Fruit fly (Drosophila melanogaster): ENCODE data around the gene Ca-alpha1T.

The Ca-alpha1T gene

dm6 chrX:6219227-6219626 lies 26.9 kb upstream of the Ca-alpha1T start, which contains the start of gene Btnd:
Btnd (minus strand) TSS chrX:6219327.
- TF ChIP-seq fd96Ca (GFP tag; IDR thresholded peaks at IDR 0.05) (no peak), Snoo (tag; optimal IDR thresholded peaks at IDR 0.05) (no peak), CG10348 (GFP tag; IDR thresholded peaks at IDR 0.05) (no peak), CG12605 (GFP tag; IDR thresholded peaks at IDR 0.05) (no peak), CG34367 (tag; optimal IDR thresholded peaks at IDR 0.05) (no peak), CG32121 (GFP tag; IDR thresholded peaks at IDR 0.05) (no peak), CG9948 (tag; optimal IDR thresholded peaks at IDR 0.05) (no peak)

- no peak for TF ChIP-seq gl (tag; optimal IDR thresholded peaks at IDR 0.05)
- TF ChIP-seq fd96Ca (GFP tag; IDR thresholded peaks at IDR 0.05): no peak
- TF ChIP-seq CG15710 (tag; optimal IDR thresholded peaks at IDR 0.05): no peak
- TF ChIP-seq D1 (tag; optimal IDR thresholded peaks at IDR 0.05): no peak
- no peak for TF ChIP-seq Pif1A (GFP tag; optimal IDR thresholded peaks at IDR 0.05)
- no peak for TF ChIP-seq CG14655 (GFP tag; optimal IDR thresholded peaks at IDR 0.05)
- TF ChIP-seq CG10348 (GFP tag; IDR thresholded peaks at IDR 0.05): no peak
- no peak for TF ChIP-seq CG17806 (tag; optimal IDR thresholded peaks at IDR 0.05)
- no peak for TF ChIP-seq Snoo (tag; optimal IDR thresholded peaks at IDR 0.05)
- no peak for TF ChIP-seq CG34367 (tag; optimal IDR thresholded peaks at IDR 0.05)
- TF ChIP-seq CG4496 (GFP tag; IDR thresholded peaks at IDR 0.05): no peak
- TF ChIP-seq CG32121 (GFP tag; IDR thresholded peaks at IDR 0.05): no peak
- TF ChIP-seq Pif1B (GFP tag; optimal IDR thresholded peaks at IDR 0.05): no peak
- no peak for TF ChIP-seq rn (GFP tag; IDR thresholded peaks at IDR 0.05)
These were observed 24.4 kb upstream of the Ca-alpha1T start for dm6 chrX:6216650-6217049.

DNA sequence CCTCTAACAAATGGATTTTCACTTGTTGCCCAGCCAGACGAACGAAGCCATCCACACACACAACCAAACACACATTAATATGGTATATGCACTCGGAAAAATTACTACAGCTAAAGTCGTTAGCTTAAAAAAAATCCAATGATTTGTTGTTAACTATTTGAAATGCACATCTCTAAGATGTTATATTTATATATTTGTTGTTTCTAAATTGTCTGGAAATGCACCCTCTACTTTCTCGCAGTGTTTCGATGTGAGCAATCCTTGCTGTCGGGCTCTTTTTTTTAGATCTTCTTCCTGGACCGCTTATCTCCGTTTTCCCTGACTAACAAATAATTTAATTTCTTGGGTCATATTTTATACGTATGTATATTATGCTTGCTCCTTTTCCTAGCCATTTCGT lies 12.8 kb upstream of the Ca-alpha1T start:
- TF ChIP-seq gl (tag; optimal IDR thresholded peaks at IDR 0.05) (no peak), CG14655 (GFP tag; optimal IDR thresholded peaks at IDR 0.05) (no peak), D1 (tag; optimal IDR thresholded peaks at IDR 0.05) (no peak), fd96Ca (GFP tag; IDR thresholded peaks at IDR 0.05) (no peak), CG13204 (GFP tag; optimal IDR thresholded peaks at IDR 0.05) (no peak), CG34367 (tag; optimal IDR thresholded peaks at IDR 0.05) (no peak), Snoo (tag; optimal IDR thresholded peaks at IDR 0.05) (no peak), CG32121 (GFP tag; IDR thresholded peaks at IDR 0.05) (no peak), CG10348 (GFP tag; IDR thresholded peaks at IDR 0.05) (no peak), CG9948 (tag; optimal IDR thresholded peaks at IDR 0.05) (no peak), CG4496 (GFP tag; IDR thresholded peaks at IDR 0.05) (no peak), EcR (GFP tag; optimal IDR thresholded peaks at IDR 0.05) (no peak), CG8301 (tag; optimal IDR thresholded peaks at IDR 0.05) (no peak), rn (GFP tag; IDR thresholded peaks at IDR 0.05) (no peak)

- TF ChIP-seq CG12605 (GFP tag; IDR thresholded peaks at IDR 0.05) (no peak), gl (tag; optimal IDR thresholded peaks at IDR 0.05) (no peak), CG8159 (tag; optimal IDR thresholded peaks at IDR 0.05) (no peak), CG14655 (GFP tag; optimal IDR thresholded peaks at IDR 0.05) (no peak), CG17806 (tag; optimal IDR thresholded peaks at IDR 0.05) (no peak), rn (GFP tag; IDR thresholded peaks at IDR 0.05) (no peak), CG32121 (GFP tag; IDR thresholded peaks at IDR 0.05) (no peak), fd96Ca (GFP tag; IDR thresholded peaks at IDR 0.05) (no peak), Pif1A (GFP tag; optimal IDR thresholded peaks at IDR 0.05) (no peak)
These were observed 10.3 kb upstream of the Ca-alpha1T start, which contains the start of gene vanin-like for dm6 chrX:6202509-6202979. vanin-like (minus strand) TSS chrX:6202559.

DNA sequence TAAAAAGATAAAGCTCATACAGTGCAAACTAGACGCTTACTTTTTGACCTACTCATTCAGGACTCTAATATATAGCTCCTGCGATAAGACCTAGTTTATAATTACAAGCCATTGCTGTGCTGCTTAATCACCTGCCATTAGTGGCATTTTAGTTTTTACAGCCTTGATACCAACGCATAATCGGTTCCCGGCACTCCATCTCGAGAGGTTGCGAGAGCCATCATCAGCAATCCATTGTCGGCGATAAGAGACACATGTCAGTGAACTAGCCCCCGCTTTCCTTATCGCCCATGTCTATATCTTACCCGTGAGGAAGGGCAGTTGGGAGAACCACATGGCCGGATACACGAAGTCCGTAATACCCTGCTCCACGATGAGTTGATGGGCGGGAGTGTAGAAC lies 9.2 kb upstream of the Ca-alpha1T start:
- TF ChIP-seq CG17806 (tag; optimal IDR thresholded peaks at IDR 0.05) (no peak), Pif1B (GFP tag; optimal IDR thresholded peaks at IDR 0.05) (no peak), D1 (tag; optimal IDR thresholded peaks at IDR 0.05) (no peak), CG34367 (tag; optimal IDR thresholded peaks at IDR 0.05) (no peak), Snoo (tag; optimal IDR thresholded peaks at IDR 0.05) (no peak), Ets98B (GFP tag; IDR thresholded peaks at IDR 0.05) (no peak), CG10348 (GFP tag; IDR thresholded peaks at IDR 0.05) (no peak), CG14655 (GFP tag; optimal IDR thresholded peaks at IDR 0.05) (no peak), CG15710 (tag; optimal IDR thresholded peaks at IDR 0.05) (no peak), CG8159 (tag; optimal IDR thresholded peaks at IDR 0.05) (no peak), CG8301 (tag; optimal IDR thresholded peaks at IDR 0.05) (no peak), rn (GFP tag; IDR thresholded peaks at IDR 0.05) (no peak), CG13204 (GFP tag; optimal IDR thresholded peaks at IDR 0.05) (no peak), gl (tag; optimal IDR thresholded peaks at IDR 0.05) (no peak)

DNA sequence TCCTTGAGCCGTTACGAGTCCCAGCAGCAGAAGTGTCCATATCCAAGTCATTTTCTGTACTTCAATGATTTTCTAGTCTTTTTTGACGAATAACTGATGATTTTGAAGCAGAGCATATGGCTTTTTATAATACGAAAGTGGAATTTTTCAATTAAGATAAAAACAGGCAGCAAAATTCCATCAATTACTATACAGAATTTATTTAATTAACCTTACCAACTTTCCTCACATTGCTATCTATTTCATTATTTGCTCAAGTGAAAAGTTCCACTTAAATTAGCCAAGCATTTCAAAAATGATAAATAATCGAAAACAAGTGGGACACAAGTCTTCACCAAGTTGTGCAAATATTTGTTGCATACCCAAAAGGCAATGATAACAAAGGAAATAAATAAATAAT lies 7.5 kb upstream of the Ca-alpha1T start, which contains the start of gene CG43090:
Gene CG43090, minus strand, starts transcription at position 101 of the 400 bp plus-strand sequence.
- no peak for TF ChIP-seq CG8301 (tag; optimal IDR thresholded peaks at IDR 0.05)
- TF ChIP-seq rn (GFP tag; IDR thresholded peaks at IDR 0.05): no peak
- TF ChIP-seq EcR (GFP tag; optimal IDR thresholded peaks at IDR 0.05): no peak
- no peak for TF ChIP-seq CG9948 (tag; optimal IDR thresholded peaks at IDR 0.05)
- TF ChIP-seq Snoo (tag; optimal IDR thresholded peaks at IDR 0.05): no peak
- no peak for TF ChIP-seq CG14655 (GFP tag; optimal IDR thresholded peaks at IDR 0.05)
- no peak for TF ChIP-seq CG12605 (GFP tag; IDR thresholded peaks at IDR 0.05)
- no peak for TF ChIP-seq CG13204 (GFP tag; optimal IDR thresholded peaks at IDR 0.05)
- no peak for TF ChIP-seq CG32121 (GFP tag; IDR thresholded peaks at IDR 0.05)
- no peak for TF ChIP-seq CG15710 (tag; optimal IDR thresholded peaks at IDR 0.05)
- TF ChIP-seq CG10348 (GFP tag; IDR thresholded peaks at IDR 0.05): no peak
- no peak for TF ChIP-seq Pif1B (GFP tag; optimal IDR thresholded peaks at IDR 0.05)
- no peak for TF ChIP-seq Pif1A (GFP tag; optimal IDR thresholded peaks at IDR 0.05)
- no peak for TF ChIP-seq fd96Ca (GFP tag; IDR thresholded peaks at IDR 0.05)
- TF ChIP-seq CG34367 (tag; optimal IDR thresholded peaks at IDR 0.05): no peak
- no peak for TF ChIP-seq CG4496 (GFP tag; IDR thresholded peaks at IDR 0.05)

Data from whole organism, pupa.